Fruit fly (Drosophila melanogaster) whole organism, embryonic: ENCODE results near the gene CG10345.

Source experiments
- Adf1 ChIP-seq: fragments of 200-800 bp; sonication (Bioruptor generic); IDR thresholded peaks from 2 replicates; pipeline ENCODE4 v1.3.6; 2022; ENCODE audit warnings: missing biosample characterization, missing genetic modification characterization
- Aef1 ChIP-seq: fragments of 200-800 bp; sonication (Bioruptor generic); IDR thresholded peaks from 3 replicates; pipeline ENCODE4 v1.3.6; 2022; ENCODE audit warnings: missing biosample characterization, missing genetic modification characterization
- Atf6 ChIP-seq: fragments of 200-800 bp; sonication (Bioruptor generic); IDR thresholded peaks from 2 replicates; pipeline ENCODE4 v1.3.6; 2022; ENCODE audit warnings: missing biosample characterization, missing genetic modification characterization
- CG11093 ChIP-seq: fragments of 200-800 bp; sonication (Bioruptor generic); IDR thresholded peaks from 3 replicates; pipeline ENCODE4 v1.3.6; 2022; ENCODE audit warnings: missing biosample characterization, missing genetic modification characterization
- CG11456 ChIP-seq: fragments of 200-800 bp; sonication (Bioruptor generic); IDR thresholded peaks from 3 replicates; pipeline ENCODE4 v1.3.6; 2022; ENCODE audit warnings: missing biosample characterization, missing genetic modification characterization
- CG12155 ChIP-seq: fragments of 200-800 bp; sonication (Bioruptor generic); optimal IDR thresholded peaks from 3 replicates; lab custom pipeline; 2016; ENCODE audit warnings: missing biosample characterization, missing genetic modification characterization
- CG13123 ChIP-seq: fragments of 200-800 bp; sonication (Bioruptor generic); optimal IDR thresholded peaks from 2 replicates; lab custom pipeline; 2016; ENCODE audit warnings: missing biosample characterization, missing genetic modification characterization
- CG15514 ChIP-seq: fragments of 200-800 bp; sonication (Bioruptor generic); optimal IDR thresholded peaks from 3 replicates; lab custom pipeline; 2017; ENCODE audit warnings: missing biosample characterization, missing genetic modification characterization, mild to moderate bottlenecking, moderate library complexity, missing genetic modification reagents
- CG15696 ChIP-seq: fragments of 200-800 bp; sonication (Bioruptor generic); optimal IDR thresholded peaks from 2 replicates; lab custom pipeline; 2019; ENCODE audit warnings: missing biosample characterization, mild to moderate bottlenecking, missing genetic modification characterization, moderate library complexity
- CG17829 ChIP-seq: fragments of 200-800 bp; optimal IDR thresholded peaks from 2 replicates; lab custom pipeline; 2019; ENCODE audit warnings: missing biosample characterization, mild to moderate bottlenecking, missing genetic modification characterization, moderate library complexity
- CG2129 ChIP-seq: fragments of 200-800 bp; sonication (Bioruptor generic); IDR thresholded peaks from 2 replicates; pipeline ENCODE4 v1.3.6; 2022; ENCODE audit warnings: missing biosample characterization, missing genetic modification characterization; ENCODE audit not compliant: partially characterized antibody
- CG2889 ChIP-seq: fragments of 200-800 bp; sonication (Bioruptor generic); IDR thresholded peaks from 3 replicates; pipeline ENCODE4 v1.3.6; 2022; ENCODE audit warnings: missing biosample characterization, missing genetic modification characterization
- CG3065 ChIP-seq: fragments of 200-800 bp; sonication (Bioruptor generic); optimal IDR thresholded peaks from 2 replicates; lab custom pipeline; 2016; ENCODE audit warnings: missing biosample characterization, missing genetic modification characterization
- CG42726 ChIP-seq: fragments of 200-800 bp; sonication (Bioruptor generic); IDR thresholded peaks from 2 replicates; pipeline ENCODE4 v1.3.6; 2022; ENCODE audit warnings: missing biosample characterization, missing genetic modification characterization; ENCODE audit not compliant: partially characterized antibody
- CG6654 ChIP-seq: fragments of 200-800 bp; sonication (Bioruptor generic); optimal IDR thresholded peaks from 2 replicates; lab custom pipeline; 2017; ENCODE audit warnings: missing biosample characterization, mild to moderate bottlenecking, missing genetic modification characterization
- CG7839 ChIP-seq: fragments of 200-800 bp; sonication (Bioruptor generic); optimal IDR thresholded peaks from 3 replicates; lab custom pipeline; 2018; ENCODE audit warnings: missing biosample characterization, mild to moderate bottlenecking, missing genetic modification characterization, moderate library complexity
- CG7987 ChIP-seq: fragments of 200-800 bp; sonication (Bioruptor generic); optimal IDR thresholded peaks from 2 replicates; lab custom pipeline; 2018; ENCODE audit warnings: missing biosample characterization, mild to moderate bottlenecking, missing genetic modification characterization, moderate library complexity
- CG8359 ChIP-seq: fragments of 200-800 bp; sonication (Bioruptor generic); optimal IDR thresholded peaks from 2 replicates; lab custom pipeline; 2017; ENCODE audit warnings: missing biosample characterization, mild to moderate bottlenecking, missing genetic modification characterization, borderline replicate concordance
- CG8478 ChIP-seq: fragments of >200 bp; optimal IDR thresholded peaks from 2 replicates; lab custom pipeline; 2018
- D19B ChIP-seq: fragments of 200-800 bp; sonication (Bioruptor generic); optimal IDR thresholded peaks from 2 replicates; lab custom pipeline; 2017; ENCODE audit warnings: missing biosample characterization, mild to moderate bottlenecking, missing genetic modification characterization
- Dek ChIP-seq: fragments of 200-800 bp; sonication (Bioruptor generic); optimal IDR thresholded peaks from 3 replicates; lab custom pipeline; 2019; ENCODE audit warnings: missing biosample characterization, mild to moderate bottlenecking, missing genetic modification characterization, moderate library complexity
- Dfd ChIP-seq, 2 experiments: fragments of >200 bp; optimal IDR thresholded peaks; 2 replicates each; lab custom pipeline; 2017; ENCODE audit warnings: missing biosample characterization in 2 of 2, missing genetic modification characterization in 2 of 2
- Ets65A ChIP-seq: fragments of 200-800 bp; sonication (Bioruptor generic); peaks from one replicate; lab custom pipeline; 2016; ENCODE audit warnings: missing biosample characterization, missing genetic modification characterization
- Gsc ChIP-seq: fragments of 200-800 bp; sonication (Bioruptor generic); IDR thresholded peaks from 2 replicates; pipeline ENCODE4 v1.3.6; 2022; ENCODE audit warnings: missing biosample characterization, missing genetic modification characterization
- Gug ChIP-seq: fragments of 200-800 bp; sonication (Bioruptor generic); IDR thresholded peaks from 4 replicates; pipeline ENCODE4 v1.3.6; 2022; ENCODE audit warnings: missing biosample characterization, missing genetic modification characterization
- HLH54F ChIP-seq: fragments of 200-800 bp; sonication (Bioruptor generic); optimal IDR thresholded peaks from 3 replicates; lab custom pipeline; 2016; ENCODE audit warnings: missing biosample characterization, missing genetic modification characterization
- Hsf ChIP-seq: fragments of 200-800 bp; sonication (Bioruptor generic); optimal IDR thresholded peaks from 3 replicates; lab custom pipeline; 2016; ENCODE audit warnings: missing biosample characterization, missing genetic modification characterization
- MBD-R2 ChIP-seq: fragments of 200-800 bp; sonication (Bioruptor generic); IDR thresholded peaks from 2 replicates; pipeline ENCODE4 v1.3.6; 2022; ENCODE audit warnings: missing biosample characterization, missing genetic modification characterization
- Nf-YC ChIP-seq: fragments of 200-800 bp; optimal IDR thresholded peaks from 3 replicates; lab custom pipeline; 2019; ENCODE audit warnings: missing biosample characterization, mild to moderate bottlenecking, missing genetic modification characterization, moderate library complexity
- Rfx ChIP-seq: fragments of 200-800 bp; sonication (Bioruptor generic); IDR thresholded peaks from 2 replicates; pipeline ENCODE4 v1.3.6; 2022; ENCODE audit warnings: missing biosample characterization, missing genetic modification characterization
- Six4 ChIP-seq: fragments of 200-800 bp; sonication (Bioruptor generic); optimal IDR thresholded peaks from 2 replicates; lab custom pipeline; 2016; ENCODE audit warnings: missing biosample characterization, missing genetic modification characterization
- Taf1 ChIP-seq: fragments of 200-800 bp; sonication (Bioruptor generic); IDR thresholded peaks from 2 replicates; pipeline ENCODE4 v1.3.6; 2022; ENCODE audit warnings: missing biosample characterization, missing genetic modification characterization
- Xrp1 ChIP-seq: fragments of 200-800 bp; sonication (Bioruptor generic); IDR thresholded peaks from 2 replicates; pipeline ENCODE4 v1.3.6; 2022; ENCODE audit warnings: missing biosample characterization, missing genetic modification characterization
- ash1 ChIP-seq: fragments of 200-800 bp; sonication (Bioruptor generic); optimal IDR thresholded peaks from 2 replicates; lab custom pipeline; 2018; ENCODE audit warnings: missing biosample characterization, mild to moderate bottlenecking, missing genetic modification characterization
- cato ChIP-seq: fragments of 200-800 bp; sonication (Bioruptor generic); optimal IDR thresholded peaks from 2 replicates; lab custom pipeline; 2016; ENCODE audit warnings: missing biosample characterization, missing genetic modification characterization, borderline replicate concordance
- ci ChIP-seq: fragments of 200-800 bp; sonication (Bioruptor generic); IDR thresholded peaks from 3 replicates; pipeline ENCODE4 v1.3.6; 2022; ENCODE audit warnings: missing biosample characterization, missing genetic modification characterization
- cwo ChIP-seq: fragments of 200-800 bp; sonication (Bioruptor generic); optimal IDR thresholded peaks from 3 replicates; lab custom pipeline; 2017; ENCODE audit warnings: missing biosample characterization, missing genetic modification characterization, mild to moderate bottlenecking, moderate library complexity, missing genetic modification reagents
- dan ChIP-seq: fragments of 200-800 bp; sonication (Bioruptor generic); IDR thresholded peaks from 2 replicates; pipeline ENCODE4 v1.3.6; 2022; ENCODE audit warnings: missing biosample characterization, missing genetic modification characterization
- eyg ChIP-seq: fragments of 200-800 bp; sonication (Bioruptor generic); optimal IDR thresholded peaks from 3 replicates; lab custom pipeline; 2016; ENCODE audit warnings: missing biosample characterization, missing genetic modification characterization
- gce ChIP-seq: fragments of 200-800 bp; sonication (Bioruptor generic); IDR thresholded peaks from 3 replicates; pipeline ENCODE4 v1.3.6; 2022; ENCODE audit warnings: missing biosample characterization, missing genetic modification characterization
- lbe ChIP-seq: fragments of 200-800 bp; sonication (Bioruptor generic); optimal IDR thresholded peaks from 2 replicates; lab custom pipeline; 2016; ENCODE audit warnings: missing biosample characterization, mild to moderate bottlenecking, missing genetic modification characterization
- lmd ChIP-seq: fragments of 200-800 bp; sonication (Bioruptor generic); IDR thresholded peaks from 2 replicates; pipeline ENCODE4 v1.3.6; 2022; ENCODE audit warnings: missing biosample characterization, missing genetic modification characterization
- lov ChIP-seq, 2 experiments: fragments of 200-800 bp in 1 of 2; fragments of >200 bp in 1 of 2; sonication (Bioruptor generic) in 1 of 2; IDR thresholded peaks in 1 of 2; optimal IDR thresholded peaks in 1 of 2; 2 replicates in 1 of 2; 3 replicates in 1 of 2; pipeline versions ENCODE4 v1.3.6 to Lab custom; 2017 to 2022; ENCODE audit warnings: missing biosample characterization in 1 of 2, missing genetic modification characterization in 1 of 2
- mld ChIP-seq: fragments of 200-800 bp; sonication (Bioruptor generic); IDR thresholded peaks from 3 replicates; pipeline ENCODE4 v1.3.6; 2022; ENCODE audit warnings: missing biosample characterization, missing genetic modification characterization; ENCODE audit not compliant: partially characterized antibody
- nerfin-2 ChIP-seq: fragments of 200-800 bp; sonication (Bioruptor generic); IDR thresholded peaks from 2 replicates; pipeline ENCODE4 v1.3.6; 2022; ENCODE audit warnings: missing biosample characterization, missing genetic modification characterization; ENCODE audit not compliant: partially characterized antibody
- org-1 ChIP-seq: fragments of 200-800 bp; sonication (Bioruptor generic); optimal IDR thresholded peaks from 2 replicates; lab custom pipeline; 2017; ENCODE audit warnings: missing biosample characterization, missing genetic modification characterization
- ranshi ChIP-seq: fragments of 200-800 bp; sonication (Bioruptor generic); IDR thresholded peaks from 2 replicates; pipeline ENCODE4 v1.3.6; 2022; ENCODE audit warnings: missing biosample characterization, missing genetic modification characterization
- sens ChIP-seq: fragments of 200-800 bp; sonication (Bioruptor generic); peaks from one replicate; lab custom pipeline; 2016; ENCODE audit warnings: missing biosample characterization, missing genetic modification characterization
- ttk ChIP-seq: fragments of 200-800 bp; sonication (Bioruptor generic); IDR thresholded peaks from 2 replicates; pipeline ENCODE4 v2.1.2; 2022; ENCODE audit warnings: missing biosample characterization, missing genetic modification characterization
- unc-4 ChIP-seq: fragments of 200-800 bp; sonication (Bioruptor generic); IDR thresholded peaks from 2 replicates; pipeline ENCODE4 v1.3.6; 2022; ENCODE audit warnings: missing biosample characterization, missing genetic modification characterization; ENCODE audit not compliant: partially characterized antibody
- wek ChIP-seq: fragments of 200-800 bp; sonication (Bioruptor generic); optimal IDR thresholded peaks from 3 replicates; lab custom pipeline; 2018; ENCODE audit warnings: missing biosample characterization, mild to moderate bottlenecking, missing genetic modification characterization, moderate library complexity
- zen2 ChIP-seq: fragments of 200-800 bp; sonication (Bioruptor generic); IDR thresholded peaks from 3 replicates; pipeline ENCODE4 v1.3.6; 2022; ENCODE audit warnings: missing biosample characterization, missing genetic modification characterization; ENCODE audit not compliant: partially characterized antibody

CG10345 gene

DNA sequence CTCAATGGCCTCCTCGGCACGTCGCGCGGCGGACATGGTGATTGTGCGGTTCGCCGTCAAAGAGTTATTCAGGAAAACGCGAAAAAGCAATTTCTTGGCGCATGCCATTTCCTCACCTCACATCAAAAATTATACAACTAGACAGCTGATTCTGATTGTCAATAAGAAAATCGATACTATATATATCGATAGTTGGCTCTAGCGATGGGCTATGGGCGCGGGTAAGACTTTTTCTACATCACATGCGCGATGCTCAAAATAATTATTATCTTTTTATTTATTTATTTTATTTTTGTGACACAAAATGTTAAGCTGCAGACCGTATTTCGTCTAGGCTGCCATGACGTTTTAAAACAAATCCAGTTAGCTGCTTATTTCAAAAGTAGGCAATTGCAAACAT lies 9.6 kb upstream of the CG10345 start, which contains the start of gene CG10340 (continued):
- TF ChIP-seq CG6654 (GFP tag; lab: Kevin White, UChicago) (no peak), mld (GFP tag; lab: Robert Waterston, UW) (no peak), CG11093 (no peak), Taf1 (no peak), Ets65A (GFP tag; lab: Kevin White, UChicago) (no peak), cwo (no peak), Hsf (GFP tag; lab: Kevin White, UChicago) (no peak), HLH54F (no peak), ttk (GFP tag; lab: Robert Waterston, UW) (no peak), ci (GFP tag; lab: Robert Waterston, UW) (0 out of 3 replicates have a peak, but pooled peaks have one; percentile 14), org-1 (GFP tag; lab: Kevin White, UChicago) (no peak), Rfx (GFP tag; lab: Robert Waterston, UW) (peak; percentile 65), CG17829 (tag; lab: Kevin White, UChicago) (no peak), CG2889 (no peak), eyg (GFP tag; lab: Kevin White, UChicago) (no peak), Adf1 (GFP tag; lab: Robert Waterston, UW) (no peak; the same call in 1 of the 2 replicates), CG8359 (no peak), Dfd (GFP tag; optimal IDR thresholded peaks at IDR 0.05; lab: Kevin White, UChicago) (no peak), gce (GFP tag; lab: Robert Waterston, UW) (no peak), CG13123 (GFP tag; lab: Kevin White, UChicago) (no peak), CG8478 (lab: Kevin White, UChicago) (no peak), CG15514 (peak; percentile 38), Gsc (GFP tag; lab: Robert Waterston, UW) (no peak), D19B (no peak), MBD-R2 (peak; percentile 92), ash1 (GFP tag; lab: Kevin White, UChicago) (no peak), lbe (GFP tag; lab: Kevin White, UChicago) (no peak), Dek (tag; lab: Kevin White, UChicago) (no peak), unc-4 (peak; percentile 85), cato (GFP tag; lab: Kevin White, UChicago) (no peak), Atf6 (no peak), Nf-YC (no peak), CG11456 (GFP tag; lab: Robert Waterston, UW) (no peak), CG3065 (GFP tag; lab: Kevin White, UChicago) (no peak), Aef1 (GFP tag; lab: Robert Waterston, UW) (no peak), lmd (GFP tag; lab: Robert Waterston, UW) (no peak), CG2129 (GFP tag; lab: Robert Waterston, UW) (peak; percentile 75), ranshi (GFP tag; lab: Robert Waterston, UW) (no peak), CG7987 (GFP tag; lab: Kevin White, UChicago) (no peak), CG42726 (GFP tag; lab: Robert Waterston, UW) (peak; percentile 75), CG12155 (no peak), Gug (GFP tag; lab: Robert Waterston, UW) (peak; percentile 25; the same call in 1 of the 4 replicates), CG7839 (no peak), CG15696 (tag; lab: Kevin White, UChicago) (peak; percentile 11), wek (no peak), Six4 (no peak), Xrp1 (GFP tag; lab: Robert Waterston, UW) (no peak), lov (optimal IDR thresholded peaks at IDR 0.05; lab: Kevin White, UChicago) (no peak), lov (GFP tag; IDR thresholded peaks at IDR 0.05; lab: Robert Waterston, UW) (no peak), nerfin-2 (peak; percentile 59), dan (GFP tag; lab: Robert Waterston, UW) (no peak), sens (no peak), zen2 (peak; percentile 77)
